In genomic region chr3R:10412550-10413459, dm6 we compare ENCODE assay signal across 1 fruit fly cellular context.
TF ChIP-seq lines count a peak whose summit lies in the region.

Irp-1B (minus strand) TSS chr3R:10412869.
Rrp46 (plus strand) TSS chr3R:10413301.

TF ChIP-seq in whole organism, embryonic, 481 proteins besides CTCF, POLR2A, EP300 and RAD21 (continued from another document and continues in another):
- TF ChIP-seq YL-1 (GFP tag; optimal IDR thresholded peaks at IDR 0.05; lab: Kevin White, UChicago) (no peak), dan (GFP tag; IDR thresholded peaks at IDR 0.05; lab: Robert Waterston, UW) (no peak), CG10147 (GFP tag; optimal IDR thresholded peaks at IDR 0.05; lab: Kevin White, UChicago) (no peak), NC2β (GFP tag; optimal IDR thresholded peaks at IDR 0.05; lab: Kevin White, UChicago) (no peak), nmo (GFP tag; optimal IDR thresholded peaks at IDR 0.05; lab: Kevin White, UChicago) (peak; percentile 10), CG32767 (GFP tag; IDR thresholded peaks at IDR 0.05; lab: Robert Waterston, UW) (no peak), CG12236 (GFP tag; optimal IDR thresholded peaks at IDR 0.05; lab: Kevin White, UChicago) (no peak), tx (GFP tag; optimal IDR thresholded peaks at IDR 0.05; lab: Kevin White, UChicago) (no peak), Blimp-1 (GFP tag; optimal IDR thresholded peaks at IDR 0.05; lab: Kevin White, UChicago) (peak; percentile 51), dmrt11E (tag; optimal IDR thresholded peaks at IDR 0.05; lab: Kevin White, UChicago) (no peak), nau (GFP tag; optimal IDR thresholded peaks at IDR 0.05; lab: Kevin White, UChicago) (no peak), ac (GFP tag; optimal IDR thresholded peaks at IDR 0.05; lab: Kevin White, UChicago) (no peak), Oaz (GFP tag; IDR thresholded peaks at IDR 0.05; lab: Robert Waterston, UW) (no peak), eyg (GFP tag; optimal IDR thresholded peaks at IDR 0.05; lab: Kevin White, UChicago) (no peak), Sin3A (optimal IDR thresholded peaks at IDR 0.05; lab: Kevin White, UChicago) (peak; percentile 54), CG11723 (GFP tag; optimal IDR thresholded peaks at IDR 0.05; lab: Kevin White, UChicago) (no peak), Med (GFP tag; lab: Kevin White, UChicago) (peak; percentile 70), Bgb (GFP tag; IDR thresholded peaks at IDR 0.05; lab: Robert Waterston, UW; ENCODE audit: partially characterized antibody) (peak; percentile 92), CG3065 (GFP tag; optimal IDR thresholded peaks at IDR 0.05; lab: Kevin White, UChicago) (no peak), CG4404 (GFP tag; IDR thresholded peaks at IDR 0.05; lab: Robert Waterston, UW) (no peak), CG3163 (GFP tag; optimal IDR thresholded peaks at IDR 0.05; lab: Kevin White, UChicago) (no peak), sna (GFP tag; IDR thresholded peaks at IDR 0.05; lab: Robert Waterston, UW; ENCODE audit: partially characterized antibody) (peak; percentile 94), CG11085 (GFP tag; IDR thresholded peaks at IDR 0.05; lab: Robert Waterston, UW) (no peak), crol (GFP tag; IDR thresholded peaks at IDR 0.05; lab: Robert Waterston, UW) (no peak), CG14710 (tag; optimal IDR thresholded peaks at IDR 0.05; lab: Kevin White, UChicago) (peak; percentile 33), CG1792 (GFP tag; optimal IDR thresholded peaks at IDR 0.05; lab: Kevin White, UChicago) (no peak), Rx (GFP tag; IDR thresholded peaks at IDR 0.05; lab: Robert Waterston, UW) (no peak), aop (GFP tag; IDR thresholded peaks at IDR 0.05; lab: Robert Waterston, UW) (no peak), br (optimal IDR thresholded peaks at IDR 0.05; lab: Kevin White, UChicago) (no peak), sc (optimal IDR thresholded peaks at IDR 0.05; lab: Kevin White, UChicago) (no peak), sc (GFP tag; optimal IDR thresholded peaks at IDR 0.05; lab: Kevin White, UChicago) (no peak), CG15696 (tag; optimal IDR thresholded peaks at IDR 0.05; lab: Kevin White, UChicago) (no peak), kah (GFP tag; optimal IDR thresholded peaks at IDR 0.05; lab: Kevin White, UChicago) (no peak), run (tag; optimal IDR thresholded peaks at IDR 0.05; lab: Kevin White, UChicago) (no peak), sens (GFP tag; lab: Kevin White, UChicago) (peak; percentile 74), gem (tag; optimal IDR thresholded peaks at IDR 0.05; lab: Kevin White, UChicago) (no peak), CG6683 (GFP tag; optimal IDR thresholded peaks at IDR 0.05; lab: Kevin White, UChicago) (no peak), slp2 (GFP tag; optimal IDR thresholded peaks at IDR 0.05; lab: Kevin White, UChicago) (no peak), bbx (GFP tag; IDR thresholded peaks at IDR 0.05; lab: Robert Waterston, UW; ENCODE audit: partially characterized antibody) (peak; percentile 95), Hsf (GFP tag; optimal IDR thresholded peaks at IDR 0.05; lab: Kevin White, UChicago) (no peak), pzg (GFP tag; optimal IDR thresholded peaks at IDR 0.05; lab: Kevin White, UChicago) (peak; percentile 44), Lpt (GFP tag; optimal IDR thresholded peaks at IDR 0.05; lab: Kevin White, UChicago) (no peak), CG17612 (GFP tag; IDR thresholded peaks at IDR 0.05; lab: Robert Waterston, UW) (no peak), Chrac-16 (GFP tag; optimal IDR thresholded peaks at IDR 0.05; lab: Kevin White, UChicago) (no peak), gcm (GFP tag; optimal IDR thresholded peaks at IDR 0.05; lab: Kevin White, UChicago) (no peak), CG4360 (GFP tag; IDR thresholded peaks at IDR 0.05; lab: Robert Waterston, UW) (no peak), sob (GFP tag; IDR thresholded peaks at IDR 0.05; lab: Robert Waterston, UW) (no peak), trem (tag; optimal IDR thresholded peaks at IDR 0.05; lab: Kevin White, UChicago) (peak; percentile 47), CG12659 (GFP tag; optimal IDR thresholded peaks at IDR 0.05; lab: Kevin White, UChicago) (peak; percentile 27), ERR (GFP tag; optimal IDR thresholded peaks at IDR 0.05; lab: Kevin White, UChicago) (no peak), CG11456 (GFP tag; IDR thresholded peaks at IDR 0.05; lab: Robert Waterston, UW) (no peak), H2.0 (GFP tag; IDR thresholded peaks at IDR 0.05; lab: Robert Waterston, UW) (no peak), Eip74EF (GFP tag; optimal IDR thresholded peaks at IDR 0.05; lab: Kevin White, UChicago) (no peak), CG5245 (GFP tag; optimal IDR thresholded peaks at IDR 0.05; lab: Kevin White, UChicago) (no peak), Ets97D (GFP tag; optimal IDR thresholded peaks at IDR 0.05; lab: Kevin White, UChicago) (no peak), stc (GFP tag; IDR thresholded peaks at IDR 0.05; lab: Robert Waterston, UW) (no peak), HLH3B (GFP tag; IDR thresholded peaks at IDR 0.05; lab: Robert Waterston, UW) (no peak), Doc2 (GFP tag; IDR thresholded peaks at IDR 0.05; lab: Robert Waterston, UW) (no peak), CG4854 (GFP tag; optimal IDR thresholded peaks at IDR 0.05; lab: Kevin White, UChicago) (no peak), ab (GFP tag; optimal IDR thresholded peaks at IDR 0.05; lab: Kevin White, UChicago) (no peak), sqz (GFP tag; optimal IDR thresholded peaks at IDR 0.05; lab: Kevin White, UChicago) (no peak), Atf6 (GFP tag; IDR thresholded peaks at IDR 0.05; lab: Robert Waterston, UW) (no peak), Dip3 (GFP tag; optimal IDR thresholded peaks at IDR 0.05; lab: Kevin White, UChicago) (no peak), BtbVII (GFP tag; optimal IDR thresholded peaks at IDR 0.05; lab: Kevin White, UChicago) (no peak), yki (optimal IDR thresholded peaks at IDR 0.05; lab: Kevin White, UChicago) (no peak), CG8290 (GFP tag; optimal IDR thresholded peaks at IDR 0.05; lab: Kevin White, UChicago) (no peak), CG8290 (tag; optimal IDR thresholded peaks at IDR 0.05; lab: Kevin White, UChicago) (no peak), jing (GFP tag; optimal IDR thresholded peaks at IDR 0.05; lab: Kevin White, UChicago) (no peak), ems (GFP tag; optimal IDR thresholded peaks at IDR 0.05; lab: Kevin White, UChicago) (no peak), ap (GFP tag; IDR thresholded peaks at IDR 0.05; lab: Robert Waterston, UW) (no peak), mld (GFP tag; IDR thresholded peaks at IDR 0.05; lab: Robert Waterston, UW; ENCODE audit: partially characterized antibody) (peak; percentile 96), lilli (GFP tag; optimal IDR thresholded peaks at IDR 0.05; lab: Kevin White, UChicago) (peak; percentile 21), prd (optimal IDR thresholded peaks at IDR 0.05; lab: Kevin White, UChicago) (no peak), prd (GFP tag; IDR thresholded peaks at IDR 0.05; lab: Robert Waterston, UW) (no peak), CoRest (tag; optimal IDR thresholded peaks at IDR 0.05; lab: Kevin White, UChicago) (peak; percentile 15), CG12769 (tag; optimal IDR thresholded peaks at IDR 0.05; lab: Kevin White, UChicago) (no peak), bcd (GFP tag; optimal IDR thresholded peaks at IDR 0.05; lab: Kevin White, UChicago) (no peak), CG7271 (tag; optimal IDR thresholded peaks at IDR 0.05; lab: Kevin White, UChicago) (no peak), unc-4 (GFP tag; IDR thresholded peaks at IDR 0.05; lab: Robert Waterston, UW; ENCODE audit: partially characterized antibody) (peak; percentile 82), CG7786 (GFP tag; optimal IDR thresholded peaks at IDR 0.05; lab: Kevin White, UChicago) (no peak), CG8089 (GFP tag; optimal IDR thresholded peaks at IDR 0.05; lab: Kevin White, UChicago) (no peak), hbn (GFP tag; IDR thresholded peaks at IDR 0.05; lab: Robert Waterston, UW; ENCODE audit: partially characterized antibody) (peak; percentile 80), CG1603 (tag; optimal IDR thresholded peaks at IDR 0.05; lab: Kevin White, UChicago) (no peak), CG1832 (GFP tag; optimal IDR thresholded peaks at IDR 0.05; lab: Kevin White, UChicago) (no peak), toy (GFP tag; IDR thresholded peaks at IDR 0.05; lab: Robert Waterston, UW) (no peak), ro (GFP tag; IDR thresholded peaks at IDR 0.05; lab: Robert Waterston, UW) (no peak), ind (GFP tag; optimal IDR thresholded peaks at IDR 0.05; lab: Kevin White, UChicago) (no peak), CG43689 (GFP tag; IDR thresholded peaks at IDR 0.05; lab: Robert Waterston, UW) (no peak), cg (GFP tag; optimal IDR thresholded peaks at IDR 0.05; lab: Kevin White, UChicago) (no peak), CG12391 (tag; optimal IDR thresholded peaks at IDR 0.05; lab: Kevin White, UChicago) (peak; percentile 25), CG7928 (GFP tag; optimal IDR thresholded peaks at IDR 0.05; lab: Kevin White, UChicago) (no peak), CG17802 (tag; optimal IDR thresholded peaks at IDR 0.05; lab: Kevin White, UChicago) (no peak), NC2α (GFP tag; optimal IDR thresholded peaks at IDR 0.05; lab: Kevin White, UChicago) (no peak), Optix (GFP tag; IDR thresholded peaks at IDR 0.05; lab: Robert Waterston, UW) (no peak), E2f2 (GFP tag; IDR thresholded peaks at IDR 0.05; lab: Robert Waterston, UW) (peak; percentile 91), CG6254 (GFP tag; optimal IDR thresholded peaks at IDR 0.05; lab: Kevin White, UChicago) (no peak), chm (GFP tag; IDR thresholded peaks at IDR 0.05; lab: Robert Waterston, UW) (no peak), CG2199 (GFP tag; IDR thresholded peaks at IDR 0.05; lab: Robert Waterston, UW) (no peak), Mes4 (GFP tag; optimal IDR thresholded peaks at IDR 0.05; lab: Kevin White, UChicago) (no peak), disco-r (GFP tag; optimal IDR thresholded peaks at IDR 0.05; lab: Kevin White, UChicago) (no peak), CG12104 (GFP tag; optimal IDR thresholded peaks at IDR 0.05; lab: Kevin White, UChicago) (no peak), Abd-B (GFP tag; optimal IDR thresholded peaks at IDR 0.05; lab: Kevin White, UChicago) (no peak), MBD-R2 (GFP tag; IDR thresholded peaks at IDR 0.05; lab: Robert Waterston, UW) (peak; percentile 14), oc (tag; optimal IDR thresholded peaks at IDR 0.05; lab: Kevin White, UChicago) (no peak), CG12744 (GFP tag; optimal IDR thresholded peaks at IDR 0.05; lab: Kevin White, UChicago) (no peak), Asciz (GFP tag; optimal IDR thresholded peaks at IDR 0.05; lab: Kevin White, UChicago) (no peak), CG6854 (GFP tag; optimal IDR thresholded peaks at IDR 0.05; lab: Kevin White, UChicago) (no peak), otp (GFP tag; IDR thresholded peaks at IDR 0.05; lab: Robert Waterston, UW) (no peak), al (GFP tag; IDR thresholded peaks at IDR 0.05; lab: Robert Waterston, UW) (no peak), sd (tag; optimal IDR thresholded peaks at IDR 0.05; lab: Kevin White, UChicago) (no peak), CG3847 (GFP tag; IDR thresholded peaks at IDR 0.05; lab: Robert Waterston, UW) (no peak), Dp (GFP tag; optimal IDR thresholded peaks at IDR 0.05; lab: Kevin White, UChicago) (peak; percentile 89), CG16779 (GFP tag; IDR thresholded peaks at IDR 0.05; lab: Robert Waterston, UW) (no peak), dysf (GFP tag; IDR thresholded peaks at IDR 0.05; lab: Robert Waterston, UW) (no peak), tgo (GFP tag; IDR thresholded peaks at IDR 0.05; lab: Robert Waterston, UW) (no peak), CG10654 (GFP tag; optimal IDR thresholded peaks at IDR 0.05; lab: Kevin White, UChicago) (no peak), CG9817 (tag; optimal IDR thresholded peaks at IDR 0.05; lab: Kevin White, UChicago) (no peak), fd96Cb (tag; optimal IDR thresholded peaks at IDR 0.05; lab: Kevin White, UChicago) (no peak), pum (GFP tag; optimal IDR thresholded peaks at IDR 0.05; lab: Kevin White, UChicago) (no peak), sima (GFP tag; optimal IDR thresholded peaks at IDR 0.05; lab: Kevin White, UChicago) (no peak), CG18011 (GFP tag; optimal IDR thresholded peaks at IDR 0.05; lab: Kevin White, UChicago) (no peak), CHES-1-like (GFP tag; optimal IDR thresholded peaks at IDR 0.05; lab: Kevin White, UChicago) (no peak), onecut (GFP tag; IDR thresholded peaks at IDR 0.05; lab: Robert Waterston, UW) (no peak), pho (GFP tag; optimal IDR thresholded peaks at IDR 0.05; lab: Kevin White, UChicago) (no peak), CG9797 (GFP tag; optimal IDR thresholded peaks at IDR 0.05; lab: Kevin White, UChicago) (no peak), Sry-δ (GFP tag; optimal IDR thresholded peaks at IDR 0.05; lab: Kevin White, UChicago) (peak; percentile 73), Hey (tag; optimal IDR thresholded peaks at IDR 0.05; lab: Kevin White, UChicago) (no peak), Myb (GFP tag; optimal IDR thresholded peaks at IDR 0.05; lab: Kevin White, UChicago) (peak; percentile 22), lov (optimal IDR thresholded peaks at IDR 0.05; lab: Kevin White, UChicago) (no peak), lov (GFP tag; IDR thresholded peaks at IDR 0.05; lab: Robert Waterston, UW) (no peak), CG13894 (tag; optimal IDR thresholded peaks at IDR 0.05; lab: Kevin White, UChicago) (no peak), CG8765 (GFP tag; IDR thresholded peaks at IDR 0.05; lab: Robert Waterston, UW) (no peak), Gsc (GFP tag; IDR thresholded peaks at IDR 0.05; lab: Robert Waterston, UW) (no peak), hb (GFP tag; IDR thresholded peaks at IDR 0.05; lab: Robert Waterston, UW; ENCODE audit: partially characterized antibody) (peak; percentile 98), H15 (GFP tag; IDR thresholded peaks at IDR 0.05; lab: Robert Waterston, UW) (no peak), vvl (GFP tag; IDR thresholded peaks at IDR 0.05; lab: Robert Waterston, UW) (no peak), pfk (GFP tag; optimal IDR thresholded peaks at IDR 0.05; lab: Kevin White, UChicago) (no peak), C15 (GFP tag; IDR thresholded peaks at IDR 0.05; lab: Robert Waterston, UW) (no peak), CG11560 (tag; IDR thresholded peaks at IDR 0.05; lab: Robert Waterston, UW) (no peak), vnd (GFP tag; IDR thresholded peaks at IDR 0.05; lab: Robert Waterston, UW; ENCODE audit: partially characterized antibody) (peak; percentile 92), zf30C (GFP tag; optimal IDR thresholded peaks at IDR 0.05; lab: Kevin White, UChicago) (no peak), CG12071 (GFP tag; optimal IDR thresholded peaks at IDR 0.05; lab: Kevin White, UChicago) (no peak), gcm2 (GFP tag; optimal IDR thresholded peaks at IDR 0.05; lab: Kevin White, UChicago) (no peak)
